Worm (Caenorhabditis elegans) whole organism, L2 larva: ENCODE results near the gene Y71H2AM.20.

Experiments
- alr-1 ChIP-seq: fragments of 150-350 bp; optimal IDR thresholded peaks from 2 replicates; lab custom pipeline; 2014; ENCODE audit warnings: missing biosample characterization, missing genetic modification characterization
- ama-1 ChIP-seq: fragments of 150-350 bp; optimal IDR thresholded peaks from 2 replicates; lab custom pipeline; 2018; ENCODE audit warnings: inconsistent platforms
- blmp-1 ChIP-seq: sonication (generic microtip); optimal IDR thresholded peaks from 2 replicates; lab custom pipeline; 2017; ENCODE audit warnings: missing genetic modification characterization, mild to moderate bottlenecking, missing compliant biosample characterization, antibody characterized with exemption, moderate library complexity; ENCODE audit not compliant: insufficient read depth
- elt-1 ChIP-seq: fragments of 150-350 bp; optimal IDR thresholded peaks from 2 replicates; lab custom pipeline; 2014; ENCODE audit warnings: missing biosample characterization, missing genetic modification characterization
- mdl-1 ChIP-seq, 2 experiments: fragments of 150-350 bp in 1 of 2; sonication (generic microtip) in 1 of 2; optimal IDR thresholded peaks; 2 replicates each; lab custom pipeline; 2017; ENCODE audit warnings: missing biosample characterization in 2 of 2, missing genetic modification characterization in 2 of 2
- nhr-77 ChIP-seq: fragments of 150-350 bp; optimal IDR thresholded peaks from 2 replicates; lab custom pipeline; 2014; ENCODE audit warnings: missing biosample characterization, missing genetic modification characterization
- unc-39 ChIP-seq: fragments of 150-350 bp; optimal IDR thresholded peaks from 2 replicates; lab custom pipeline; 2014; ENCODE audit warnings: missing biosample characterization, missing genetic modification characterization

- no peak for TF ChIP-seq blmp-1
- no peak for TF ChIP-seq ama-1 (lab: Kevin White, UChicago)
- no peak for TF ChIP-seq alr-1 (tag; lab: Kevin White, UChicago)
- no peak for TF ChIP-seq unc-39 (tag; lab: Kevin White, UChicago)
- no peak for TF ChIP-seq mdl-1 (tag; optimal IDR thresholded peaks at IDR 0.05; lab: Kevin White, UChicago)
- TF ChIP-seq nhr-77, result no peak
- TF ChIP-seq elt-1 (tag; lab: Kevin White, UChicago), result no peak
Observed at ce11 chrIII:2794057-2794456, 8.3 kb upstream of the Y71H2AM.20 start.
